Worm (Caenorhabditis elegans) whole organism, L1 larva: ENCODE data around the gene Y73B6BL.14.

ENCODE experiments used
- C04F5.9 ChIP-seq: sonication (generic microtip); optimal IDR thresholded peaks from 2 replicates; lab custom pipeline; 2016; ENCODE audit warnings: missing genetic modification characterization, missing compliant biosample characterization
- ceh-8 ChIP-seq: fragments of 200-800 bp; sonication (Bioruptor generic); optimal IDR thresholded peaks from 2 replicates; lab custom pipeline; 2018; ENCODE audit warnings: mild to moderate bottlenecking, missing genetic modification characterization, moderate library complexity, missing compliant biosample characterization
- ceh-82 ChIP-seq, 3 experiments: fragments of 150-350 bp in 1 of 3; sonication (generic microtip) in 2 of 3; optimal IDR thresholded peaks; 2 replicates each; lab custom pipeline; 2014 to 2017; ENCODE audit warnings: missing biosample characterization in 3 of 3, missing genetic modification characterization in 3 of 3
- ces-1 ChIP-seq: fragments of 150-350 bp; optimal IDR thresholded peaks from 2 replicates; lab custom pipeline; 2014; ENCODE audit warnings: missing biosample characterization, missing genetic modification reagents, missing genetic modification characterization
- dsc-1 ChIP-seq: sonication (generic microtip); optimal IDR thresholded peaks from 2 replicates; lab custom pipeline; 2016; ENCODE audit warnings: mild to moderate bottlenecking, missing genetic modification characterization, missing compliant biosample characterization
- efl-1 ChIP-seq, 4 experiments: fragments of 150-350 bp; optimal IDR thresholded peaks in 3 of 4; peaks in 1 of 4; 1 replicate in 1 of 4; 2 replicates in 3 of 4; lab custom pipeline; 2014; ENCODE audit warnings: missing biosample characterization in 2 of 4, missing genetic modification characterization in 2 of 4, missing genetic modification reagents in 2 of 4
- elt-2 ChIP-seq: sonication (generic microtip); optimal IDR thresholded peaks from 2 replicates; lab custom pipeline; 2016; ENCODE audit warnings: missing genetic modification characterization, mild to moderate bottlenecking, inconsistent platforms, missing compliant biosample characterization, missing genetic modification reagents
- elt-3 ChIP-seq, 6 experiments: fragments of 150-350 bp in 1 of 6; sonication (generic microtip); optimal IDR thresholded peaks; 2 replicates each; lab custom pipeline; 2017 to 2018; ENCODE audit warnings: missing biosample characterization in 6 of 6, missing genetic modification characterization in 6 of 6, inconsistent platforms in 1 of 6
- ets-5 ChIP-seq: fragments of 200-800 bp; sonication (Bioruptor generic); IDR thresholded peaks from 2 replicates; pipeline ENCODE4 v1.3.6; 2022; ENCODE audit warnings: missing genetic modification characterization, missing compliant biosample characterization
- fkh-10 ChIP-seq: sonication (generic microtip); optimal IDR thresholded peaks from 2 replicates; lab custom pipeline; 2017; ENCODE audit warnings: missing biosample characterization, missing genetic modification reagents, missing genetic modification characterization
- fkh-4 ChIP-seq: sonication (generic microtip); optimal IDR thresholded peaks from 2 replicates; lab custom pipeline; 2016; ENCODE audit warnings: missing compliant biosample characterization, missing genetic modification characterization, borderline replicate concordance
- fkh-8 ChIP-seq: sonication (generic microtip); optimal IDR thresholded peaks from 2 replicates; lab custom pipeline; 2016; ENCODE audit warnings: mild to moderate bottlenecking, missing genetic modification characterization, missing compliant biosample characterization
- fos-1 ChIP-seq: fragments of 150-350 bp; optimal IDR thresholded peaks from 2 replicates; lab custom pipeline; 2014; ENCODE audit warnings: missing biosample characterization, missing genetic modification characterization
- lin-14 ChIP-seq: fragments of 200-800 bp; sonication (Bioruptor generic); optimal IDR thresholded peaks from 2 replicates; lab custom pipeline; 2018; ENCODE audit warnings: mild to moderate bottlenecking, missing genetic modification characterization, moderate library complexity, missing compliant biosample characterization
- lir-3 ChIP-seq: sonication (generic microtip); optimal IDR thresholded peaks from 2 replicates; lab custom pipeline; 2016; ENCODE audit warnings: mild to moderate bottlenecking, missing genetic modification characterization, moderate library complexity, missing compliant biosample characterization; ENCODE audit not compliant: poor library complexity
- mdl-1 ChIP-seq, 2 experiments: fragments of 150-350 bp; optimal IDR thresholded peaks; 2 replicates each; lab custom pipeline; 2014 to 2017; ENCODE audit warnings: missing biosample characterization in 2 of 2, missing genetic modification characterization in 2 of 2, inconsistent platforms in 1 of 2
- mep-1 ChIP-seq: fragments of 150-350 bp; optimal IDR thresholded peaks from 2 replicates; lab custom pipeline; 2014; ENCODE audit warnings: missing biosample characterization, missing genetic modification characterization
- nhr-11 ChIP-seq: fragments of 150-350 bp; optimal IDR thresholded peaks from 2 replicates; lab custom pipeline; 2014; ENCODE audit warnings: missing biosample characterization, missing genetic modification characterization
- nhr-12 ChIP-seq: sonication (generic microtip); optimal IDR thresholded peaks from 2 replicates; lab custom pipeline; 2017; ENCODE audit warnings: missing biosample characterization, missing genetic modification characterization
- nhr-237 ChIP-seq: fragments of 150-350 bp; optimal IDR thresholded peaks from 2 replicates; lab custom pipeline; 2014; ENCODE audit warnings: missing biosample characterization, missing genetic modification characterization
- nhr-77 ChIP-seq: fragments of 150-350 bp; optimal IDR thresholded peaks from 2 replicates; lab custom pipeline; 2014; ENCODE audit warnings: missing biosample characterization, missing genetic modification characterization
- nhr-90 ChIP-seq: sonication (generic microtip); optimal IDR thresholded peaks from 2 replicates; lab custom pipeline; 2016; ENCODE audit warnings: mild to moderate bottlenecking, missing genetic modification characterization, missing compliant biosample characterization; ENCODE audit not compliant: poor library complexity
- pag-3 ChIP-seq: sonication (generic microtip); optimal IDR thresholded peaks from 2 replicates; lab custom pipeline; 2017; ENCODE audit warnings: missing genetic modification characterization, mild to moderate bottlenecking, missing compliant biosample characterization, antibody characterized with exemption, borderline replicate concordance; ENCODE audit not compliant: insufficient read depth
- pax-3 ChIP-seq: fragments of 200-800 bp; sonication (Bioruptor generic); optimal IDR thresholded peaks from 2 replicates; lab custom pipeline; 2018; ENCODE audit warnings: mild to moderate bottlenecking, missing genetic modification characterization, moderate library complexity, missing compliant biosample characterization
- sptf-1 ChIP-seq: fragments of 150-350 bp; optimal IDR thresholded peaks from 2 replicates; lab custom pipeline; 2014; ENCODE audit warnings: missing biosample characterization, missing genetic modification characterization
- sup-37 ChIP-seq: fragments of 200-800 bp; sonication (Bioruptor generic); optimal IDR thresholded peaks from 2 replicates; lab custom pipeline; 2018; ENCODE audit warnings: mild to moderate bottlenecking, missing genetic modification characterization, missing compliant biosample characterization
- swsn-7 ChIP-seq: sonication (generic microtip); optimal IDR thresholded peaks from 2 replicates; lab custom pipeline; 2016; ENCODE audit warnings: missing genetic modification characterization, missing compliant biosample characterization
- tbx-2 ChIP-seq: sonication (generic microtip); optimal IDR thresholded peaks from 2 replicates; lab custom pipeline; 2016; ENCODE audit warnings: missing genetic modification characterization, missing compliant biosample characterization
- unc-98 ChIP-seq: fragments of 200-800 bp; sonication (Bioruptor generic); IDR thresholded peaks from 2 replicates; pipeline ENCODE4 v1.3.6; 2022; ENCODE audit warnings: missing genetic modification characterization, missing compliant biosample characterization
- vab-15 ChIP-seq: sonication (generic microtip); optimal IDR thresholded peaks from 2 replicates; lab custom pipeline; 2017; ENCODE audit warnings: missing genotype, mild to moderate bottlenecking, missing genetic modification characterization, missing compliant biosample characterization
- xbp-1 ChIP-seq: sonication (generic microtip); optimal IDR thresholded peaks from 2 replicates; lab custom pipeline; 2016; ENCODE audit warnings: missing genetic modification characterization, missing compliant biosample characterization
- zip-4 ChIP-seq: fragments of 200-800 bp; sonication (Bioruptor generic); optimal IDR thresholded peaks from 2 replicates; lab custom pipeline; 2018; ENCODE audit warnings: mild to moderate bottlenecking, missing genetic modification characterization, moderate library complexity, missing compliant biosample characterization
- ztf-11 ChIP-seq, 2 experiments: sonication (generic microtip); optimal IDR thresholded peaks; 2 replicates each; lab custom pipeline; 2016 to 2017; ENCODE audit warnings: missing genetic modification characterization in 2 of 2, missing biosample characterization in 1 of 2, missing compliant biosample characterization in 1 of 2

Y73B6BL.14 gene

ce11 chrIV:6342876-6343275 lies at the start of gene Y73B6BL.14:
Gene Y73B6BL.14 (minus strand): TSS chrIV:6342976.
- TF ChIP-seq lin-14 (GFP tag; lab: Kevin White, UChicago) (peak; percentile 3), mep-1 (tag; lab: Kevin White, UChicago) (no peak)

ce11 chrIV:6391566-6391965 lies 48.8 kb upstream of the Y73B6BL.14 start:
- TF ChIP-seq sptf-1 (no peak), ces-1 (GFP tag; lab: Kevin White, UChicago) (no peak), lir-3 (tag; lab: Kevin White, UChicago) (no peak), xbp-1 (tag; lab: Kevin White, UChicago) (no peak), tbx-2 (tag; lab: Kevin White, UChicago) (no peak), ets-5 (no peak), pag-3 (tag; lab: Kevin White, UChicago) (no peak), elt-3 (tag; optimal IDR thresholded peaks at IDR 0.05; lab: Kevin White, UChicago) (no peak), unc-98 (no peak), ceh-8 (GFP tag; lab: Kevin White, UChicago) (no peak), C04F5.9 (tag; lab: Kevin White, UChicago) (no peak), mep-1 (tag; lab: Kevin White, UChicago) (no peak)
- TF ChIP-seq, all 84 proteins: peak for 0

ce11 chrIV:6388550-6388949 lies 45.8 kb upstream of the Y73B6BL.14 start:
- TF ChIP-seq fkh-4 (tag; lab: Kevin White, UChicago) (no peak), nhr-11 (tag; lab: Kevin White, UChicago) (no peak), fkh-8 (tag; lab: Kevin White, UChicago) (peak; percentile 68), dsc-1 (tag; lab: Kevin White, UChicago) (peak; percentile 80), pax-3 (tag; lab: Kevin White, UChicago) (peak; percentile 47)

- TF ChIP-seq fkh-10 (GFP tag; lab: Kevin White, UChicago): peak; percentile 81
- TF ChIP-seq lin-14 (GFP tag; lab: Kevin White, UChicago): peak; percentile 54
- no peak for TF ChIP-seq ztf-11 (tag; optimal IDR thresholded peaks at IDR 0.05; lab: Kevin White, UChicago)
- no peak for TF ChIP-seq lir-3 (tag; lab: Kevin White, UChicago)
- TF ChIP-seq mep-1 (tag; lab: Kevin White, UChicago): no peak
- no peak for TF ChIP-seq nhr-77
- no peak for TF ChIP-seq zip-4 (GFP tag; lab: Kevin White, UChicago)
- TF ChIP-seq mdl-1 (tag; optimal IDR thresholded peaks at IDR 0.05; lab: Kevin White, UChicago): no peak
- TF ChIP-seq ces-1 (GFP tag; lab: Kevin White, UChicago): no peak
- no peak for TF ChIP-seq elt-2 (tag; lab: Kevin White, UChicago)
Observed at ce11 chrIV:6385010-6385409, 42.2 kb upstream of the Y73B6BL.14 start.

ce11 chrIV:6383970-6384369 lies 41.2 kb upstream of the Y73B6BL.14 start, which contains the start of gene shl-1:
Gene shl-1 (minus strand): TSS chrIV:6384070.
- no peak for TF ChIP-seq vab-15 (tag; lab: Kevin White, UChicago)
- TF ChIP-seq nhr-77: no peak
- TF ChIP-seq ztf-11 (tag; optimal IDR thresholded peaks at IDR 0.05; lab: Kevin White, UChicago): no peak
- TF ChIP-seq ceh-82 (tag; optimal IDR thresholded peaks at IDR 0.05; lab: Kevin White, UChicago): no peak
- TF ChIP-seq fkh-8 (tag; lab: Kevin White, UChicago): no peak
- TF ChIP-seq swsn-7: no peak
- no peak for TF ChIP-seq nhr-90
- no peak for TF ChIP-seq nhr-237 (tag; lab: Kevin White, UChicago)
- no peak for TF ChIP-seq sup-37 (GFP tag; lab: Kevin White, UChicago)
- no peak for TF ChIP-seq fos-1 (tag; lab: Kevin White, UChicago)
- TF ChIP-seq nhr-12 (tag; lab: Kevin White, UChicago): no peak
- no peak for TF ChIP-seq mep-1 (tag; lab: Kevin White, UChicago)
- no peak for TF ChIP-seq efl-1 (optimal IDR thresholded peaks at IDR 0.05; lab: Kevin White, UChicago)
- no peak for TF ChIP-seq efl-1 (GFP tag; optimal IDR thresholded peaks at IDR 0.05 in 1 of 2; lab: Kevin White, UChicago)
